Fruit fly (Drosophila melanogaster) S2 (cell line): ENCODE measurements around the gene CG42870.

Experiments used
- CG8478 ChIP-seq: fragments of >200 bp; optimal IDR thresholded peaks from 2 replicates; lab custom pipeline; 2018
- CTCF ChIP-seq, 2 experiments: fragments of >200 bp; optimal IDR thresholded peaks; 2 replicates each; lab custom pipeline; 2018

DNA sequence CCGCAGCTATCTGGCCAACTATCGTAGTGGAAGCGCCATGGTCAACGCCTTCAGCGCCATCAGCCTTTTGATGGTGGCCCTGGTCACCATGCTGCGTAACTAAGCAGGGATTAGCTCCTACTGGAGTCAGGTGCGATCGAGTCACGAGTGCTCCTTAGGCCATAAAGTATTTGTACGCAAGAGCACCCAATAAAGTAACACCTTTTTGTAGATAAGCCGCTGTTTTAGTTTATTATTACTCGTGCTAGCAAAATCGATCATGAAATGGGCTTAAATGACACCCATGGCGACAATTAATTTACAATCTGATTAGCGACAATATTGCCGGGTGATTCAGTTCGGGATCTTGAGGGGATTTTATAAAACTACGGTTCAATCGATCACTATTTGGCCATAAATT, 20.4 kb upstream of the CG42870 start:
- TF ChIP-seq CG8478 (lab: Kevin White, UChicago) (no peak), CTCF (optimal IDR thresholded peaks at IDR 0.05; lab: Kevin White, UChicago) (no peak)
